Worm (Caenorhabditis elegans) whole organism, late embryonic: ENCODE measurements around the gene Y116A8C.49.

Source experiments
- C08G9.2 ChIP-seq: sonication (generic microtip); optimal IDR thresholded peaks from 2 replicates; lab custom pipeline; 2016; ENCODE audit warnings: mild to moderate bottlenecking, missing genetic modification characterization, moderate library complexity, missing compliant biosample characterization
- C38D4.7 ChIP-seq: fragments of 200-800 bp; sonication (Bioruptor generic); optimal IDR thresholded peaks from 2 replicates; lab custom pipeline; 2018; ENCODE audit warnings: mild to moderate bottlenecking, missing genetic modification characterization, moderate library complexity, missing compliant biosample characterization
- F13H6.1 ChIP-seq: sonication (generic microtip); optimal IDR thresholded peaks from 2 replicates; lab custom pipeline; 2016; ENCODE audit warnings: missing genetic modification characterization, missing compliant biosample characterization
- K02D7.2 ChIP-seq: sonication (generic microtip); optimal IDR thresholded peaks from 2 replicates; lab custom pipeline; 2017; ENCODE audit warnings: mild to moderate bottlenecking, missing genetic modification characterization, missing compliant biosample characterization
- ahr-1 ChIP-seq: sonication (generic microtip); optimal IDR thresholded peaks from 2 replicates; lab custom pipeline; 2016; ENCODE audit warnings: missing genetic modification characterization, missing compliant biosample characterization
- ama-1 ChIP-seq: fragments of 150-350 bp; optimal IDR thresholded peaks from 2 replicates; lab custom pipeline; 2014
- ceh-19 ChIP-seq: fragments of 200-800 bp; sonication (Bioruptor generic); optimal IDR thresholded peaks from 2 replicates; lab custom pipeline; 2018; ENCODE audit warnings: mild to moderate bottlenecking, missing genetic modification characterization, missing compliant biosample characterization
- ceh-2 ChIP-seq: sonication (generic microtip); optimal IDR thresholded peaks from 2 replicates; lab custom pipeline; 2016; ENCODE audit warnings: missing genotype, missing genetic modification characterization, missing compliant biosample characterization
- ceh-24 ChIP-seq: sonication (generic microtip); optimal IDR thresholded peaks from 2 replicates; lab custom pipeline; 2016; ENCODE audit warnings: mild to moderate bottlenecking, missing genetic modification characterization, missing compliant biosample characterization
- ceh-31 ChIP-seq: sonication (generic microtip); optimal IDR thresholded peaks from 2 replicates; lab custom pipeline; 2016; ENCODE audit warnings: missing genetic modification characterization, missing compliant biosample characterization
- ceh-34 ChIP-seq: sonication (generic microtip); optimal IDR thresholded peaks from 2 replicates; lab custom pipeline; 2016; ENCODE audit warnings: mild to moderate bottlenecking, missing genetic modification characterization, missing compliant biosample characterization
- ceh-45 ChIP-seq: fragments of 200-800 bp; sonication (Bioruptor generic); IDR thresholded peaks from 2 replicates; pipeline ENCODE4 v1.3.6; 2022; ENCODE audit warnings: missing genetic modification reagents, missing genetic modification characterization, missing compliant biosample characterization
- ceh-48 ChIP-seq: sonication (generic microtip); optimal IDR thresholded peaks from 2 replicates; lab custom pipeline; 2016; ENCODE audit warnings: missing genetic modification characterization, inconsistent platforms, missing compliant biosample characterization
- ceh-6 ChIP-seq: fragments of 200-800 bp; sonication (Bioruptor generic); optimal IDR thresholded peaks from 2 replicates; lab custom pipeline; 2018; ENCODE audit warnings: mild to moderate bottlenecking, missing genetic modification characterization, missing compliant biosample characterization
- che-1 ChIP-seq: sonication (generic microtip); optimal IDR thresholded peaks from 2 replicates; lab custom pipeline; 2016; ENCODE audit warnings: mild to moderate bottlenecking, missing genetic modification characterization, missing compliant biosample characterization
- dmd-4 ChIP-seq: sonication (generic microtip); optimal IDR thresholded peaks from 2 replicates; lab custom pipeline; 2016; ENCODE audit warnings: borderline replicate concordance, missing genetic modification characterization, missing compliant biosample characterization
- dve-1 ChIP-seq: sonication (generic microtip); optimal IDR thresholded peaks from 2 replicates; lab custom pipeline; 2017; ENCODE audit warnings: antibody characterized with exemption, mild to moderate bottlenecking, missing genetic modification characterization, missing compliant biosample characterization
- elt-2 ChIP-seq: sonication (generic microtip); optimal IDR thresholded peaks from 2 replicates; lab custom pipeline; 2016; ENCODE audit warnings: missing genetic modification reagents, missing genetic modification characterization, missing compliant biosample characterization
- ets-4 ChIP-seq: sonication (generic microtip); optimal IDR thresholded peaks from 2 replicates; lab custom pipeline; 2016; ENCODE audit warnings: missing genetic modification characterization, missing compliant biosample characterization
- eyg-1 ChIP-seq: sonication (generic microtip); optimal IDR thresholded peaks from 2 replicates; lab custom pipeline; 2016; ENCODE audit warnings: missing genotype, missing genetic modification characterization, missing compliant biosample characterization
- fkh-10 ChIP-seq: fragments of 150-350 bp; optimal IDR thresholded peaks from 2 replicates; lab custom pipeline; 2014; ENCODE audit warnings: missing biosample characterization, missing genetic modification reagents, missing genetic modification characterization
- gmeb-2 ChIP-seq: sonication (generic microtip); optimal IDR thresholded peaks from 2 replicates; lab custom pipeline; 2016; ENCODE audit warnings: missing genetic modification characterization, inconsistent platforms, missing compliant biosample characterization
- hlh-15 ChIP-seq: sonication (generic microtip); optimal IDR thresholded peaks from 2 replicates; lab custom pipeline; 2016; ENCODE audit warnings: missing genetic modification characterization, missing compliant biosample characterization
- hlh-30 ChIP-seq: sonication (generic microtip); optimal IDR thresholded peaks from 2 replicates; lab custom pipeline; 2017; ENCODE audit warnings: antibody characterized with exemption, missing genetic modification characterization, missing compliant biosample characterization; ENCODE audit not compliant: insufficient read depth
- hlh-8 ChIP-seq: sonication (generic microtip); optimal IDR thresholded peaks from 2 replicates; lab custom pipeline; 2016; ENCODE audit warnings: missing genotype, missing genetic modification characterization, missing compliant biosample characterization
- lin-11 ChIP-seq: fragments of 200-800 bp; sonication (Bioruptor generic); optimal IDR thresholded peaks from 2 replicates; lab custom pipeline; 2018; ENCODE audit warnings: mild to moderate bottlenecking, missing genetic modification characterization, missing compliant biosample characterization
- madf-2 ChIP-seq: sonication (generic microtip); optimal IDR thresholded peaks from 2 replicates; lab custom pipeline; 2017; ENCODE audit warnings: missing genetic modification characterization, missing compliant biosample characterization
- nfya-1 ChIP-seq: sonication (generic microtip); optimal IDR thresholded peaks from 2 replicates; lab custom pipeline; 2017; ENCODE audit warnings: missing genetic modification characterization, mild to moderate bottlenecking, missing compliant biosample characterization, antibody characterized with exemption, moderate library complexity
- nhr-11 ChIP-seq: fragments of 150-350 bp; optimal IDR thresholded peaks from 2 replicates; lab custom pipeline; 2014; ENCODE audit warnings: missing biosample characterization, missing genetic modification characterization
- nhr-232 ChIP-seq: sonication (generic microtip); optimal IDR thresholded peaks from 2 replicates; lab custom pipeline; 2016; ENCODE audit warnings: missing genetic modification characterization, missing compliant biosample characterization
- npax-4 ChIP-seq: sonication (generic microtip); optimal IDR thresholded peaks from 2 replicates; lab custom pipeline; 2016; ENCODE audit warnings: missing genetic modification characterization, missing compliant biosample characterization
- odd-2 ChIP-seq: sonication (generic microtip); optimal IDR thresholded peaks from 2 replicates; lab custom pipeline; 2017; ENCODE audit warnings: antibody characterized with exemption, mild to moderate bottlenecking, missing genetic modification characterization, missing compliant biosample characterization
- pag-3 ChIP-seq: sonication (generic microtip); optimal IDR thresholded peaks from 2 replicates; lab custom pipeline; 2016; ENCODE audit warnings: missing compliant biosample characterization, missing genetic modification characterization, borderline replicate concordance
- pat-9 ChIP-seq: fragments of 200-800 bp; sonication (Bioruptor generic); optimal IDR thresholded peaks from 2 replicates; lab custom pipeline; 2018; ENCODE audit warnings: mild to moderate bottlenecking, missing genetic modification characterization, moderate library complexity, missing compliant biosample characterization
- pha-2 ChIP-seq: sonication (generic microtip); optimal IDR thresholded peaks from 2 replicates; lab custom pipeline; 2017; ENCODE audit warnings: mild to moderate bottlenecking, missing genetic modification characterization, missing compliant biosample characterization
- pha-4 ChIP-seq: fragments of 150-350 bp; optimal IDR thresholded peaks from 2 replicates; lab custom pipeline; 2018; ENCODE audit warnings: missing biosample characterization, missing genetic modification reagents, missing genetic modification characterization
- pqm-1 ChIP-seq: sonication (generic microtip); optimal IDR thresholded peaks from 2 replicates; lab custom pipeline; 2016; ENCODE audit warnings: missing genetic modification characterization, missing compliant biosample characterization
- pros-1 ChIP-seq: fragments of 150-350 bp; optimal IDR thresholded peaks from 2 replicates; lab custom pipeline; 2014; ENCODE audit warnings: missing biosample characterization, missing genetic modification reagents, missing genetic modification characterization
- rnt-1 ChIP-seq: sonication (generic microtip); optimal IDR thresholded peaks from 2 replicates; lab custom pipeline; 2016; ENCODE audit warnings: missing genetic modification characterization, missing compliant biosample characterization
- sox-2 ChIP-seq: fragments of 200-800 bp; sonication (Bioruptor generic); IDR thresholded peaks from 2 replicates; pipeline ENCODE4 v1.3.6; 2022; ENCODE audit warnings: missing genetic modification reagents, missing genetic modification characterization, missing compliant biosample characterization
- sox-4 ChIP-seq: sonication (generic microtip); optimal IDR thresholded peaks from 2 replicates; lab custom pipeline; 2017; ENCODE audit warnings: mild to moderate bottlenecking, missing genetic modification characterization, inconsistent platforms, missing compliant biosample characterization
- syd-9 ChIP-seq: sonication (generic microtip); optimal IDR thresholded peaks from 2 replicates; lab custom pipeline; 2016; ENCODE audit warnings: mild to moderate bottlenecking, missing genetic modification characterization, moderate library complexity, missing compliant biosample characterization
- ttx-3 ChIP-seq: sonication (generic microtip); optimal IDR thresholded peaks from 2 replicates; lab custom pipeline; 2016; ENCODE audit warnings: missing genetic modification reagents, missing genetic modification characterization, missing compliant biosample characterization
- unc-3 ChIP-seq, 2 experiments: fragments of 200-800 bp in 1 of 2; sonication (Bioruptor generic) in 1 of 2; sonication (generic microtip) in 1 of 2; conservative IDR thresholded peaks in 1 of 2; optimal IDR thresholded peaks in 1 of 2; 2 replicates each; pipeline versions ENCODE4 v1.3.6 to Lab custom; 2016 to 2022; ENCODE audit warnings: missing compliant biosample characterization in 2 of 2, missing genetic modification characterization in 2 of 2, missing genetic modification reagents in 1 of 2
- unc-42 ChIP-seq: sonication (generic microtip); optimal IDR thresholded peaks from 2 replicates; lab custom pipeline; 2016; ENCODE audit warnings: missing genotype, missing genetic modification characterization, missing compliant biosample characterization
- unc-55 ChIP-seq: sonication (generic microtip); optimal IDR thresholded peaks from 2 replicates; lab custom pipeline; 2017; ENCODE audit warnings: missing biosample characterization, missing genetic modification reagents, missing genetic modification characterization
- unc-86 ChIP-seq: sonication (generic microtip); optimal IDR thresholded peaks from 2 replicates; lab custom pipeline; 2016; ENCODE audit warnings: missing genetic modification characterization, missing compliant biosample characterization
- zip-5 ChIP-seq: sonication (generic microtip); optimal IDR thresholded peaks from 2 replicates; lab custom pipeline; 2016; ENCODE audit warnings: missing genetic modification characterization, missing compliant biosample characterization
- ztf-16 ChIP-seq: sonication (generic microtip); optimal IDR thresholded peaks from 2 replicates; lab custom pipeline; 2017; ENCODE audit warnings: missing genetic modification characterization, missing compliant biosample characterization

The Y116A8C.49 gene

DNA sequence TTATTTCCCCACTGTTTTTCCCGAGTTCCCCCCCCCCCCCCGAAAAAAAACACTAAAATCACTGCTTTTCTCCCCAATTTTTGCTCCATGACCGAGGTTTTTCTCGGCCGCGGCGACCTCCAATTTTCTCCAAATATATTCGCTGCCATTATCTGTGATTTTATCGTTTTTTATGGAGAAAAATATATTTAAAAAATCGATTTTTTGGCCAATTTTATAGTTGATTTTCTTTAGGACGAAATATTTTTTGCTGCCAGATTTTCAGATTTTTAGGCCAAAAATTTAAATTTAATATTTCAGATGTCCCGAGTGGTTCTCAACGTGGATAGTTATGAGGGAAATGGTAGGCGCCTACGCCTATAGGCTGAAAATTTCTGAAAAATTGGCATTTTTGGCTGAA, 18.8 kb upstream of the Y116A8C.49 start, which contains the start of gene rad-54.B:
TSS of gene rad-54.B (plus strand) at position 301 of the 400 bp plus-strand sequence.
- no peak for TF ChIP-seq ceh-34 (tag; lab: Kevin White, UChicago)
- TF ChIP-seq dmd-4 (tag; lab: Kevin White, UChicago), result no peak
- TF ChIP-seq pqm-1 (tag; lab: Kevin White, UChicago), result no peak
- TF ChIP-seq unc-3 (GFP tag; conservative IDR thresholded peaks at IDR 0.05; lab: Robert Waterston, UW), result no peak
- TF ChIP-seq unc-3 (tag; optimal IDR thresholded peaks at IDR 0.05; lab: Kevin White, UChicago), result no peak
- no peak for TF ChIP-seq pha-4 (tag; lab: Kevin White, UChicago)

DNA sequence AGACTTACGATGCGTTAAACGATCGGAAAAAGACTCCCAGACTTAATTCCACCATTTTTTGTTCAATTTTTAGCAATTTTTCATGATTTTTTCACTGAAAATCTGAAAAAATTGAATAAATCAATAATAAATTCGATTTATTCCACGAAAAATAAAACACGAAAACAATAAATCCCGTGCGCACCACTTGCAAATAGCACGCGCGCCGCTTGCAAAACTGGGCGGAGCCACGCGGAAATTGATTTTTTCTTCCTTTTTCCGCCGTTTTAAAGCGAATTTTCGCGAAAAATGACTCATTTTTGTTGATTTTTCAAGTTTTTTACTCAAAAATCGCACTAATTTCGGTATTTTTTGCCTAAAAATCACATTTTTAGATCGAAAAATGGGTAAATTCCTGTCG, 15.8 kb upstream of the Y116A8C.49 start, which contains the start of the genes Y116A8C.9 and arf-6:
TSS of gene Y116A8C.9 (minus strand) at position 55 of the 400 bp plus-strand sequence.
TSS of gene arf-6 (plus strand) at position 375 of the 400 bp plus-strand sequence.
- TF ChIP-seq ets-4 (tag; lab: Kevin White, UChicago) (no peak), hlh-30 (tag; lab: Kevin White, UChicago) (peak; percentile 48), pqm-1 (tag; lab: Kevin White, UChicago) (no peak), nhr-11 (tag; lab: Kevin White, UChicago) (no peak), hlh-8 (tag; lab: Kevin White, UChicago) (peak; percentile 22), che-1 (tag; lab: Kevin White, UChicago) (peak; percentile 29), unc-86 (tag; lab: Kevin White, UChicago) (peak; percentile 69), pros-1 (tag; lab: Kevin White, UChicago) (no peak), ama-1 (lab: Kevin White, UChicago) (no peak), pat-9 (tag; lab: Kevin White, UChicago) (peak; percentile 53), nhr-232 (tag; lab: Kevin White, UChicago) (no peak), ceh-45 (GFP tag; lab: Robert Waterston, UW) (no peak), ahr-1 (tag; lab: Kevin White, UChicago) (peak; percentile 62), sox-4 (tag; lab: Kevin White, UChicago) (peak; percentile 68), F13H6.1 (peak; percentile 35), elt-2 (tag; lab: Kevin White, UChicago) (peak; percentile 75), ceh-24 (tag; lab: Kevin White, UChicago) (no peak), unc-42 (tag; lab: Kevin White, UChicago) (peak; percentile 58), unc-3 (GFP tag; conservative IDR thresholded peaks at IDR 0.05; lab: Robert Waterston, UW) (no peak), unc-3 (tag; optimal IDR thresholded peaks at IDR 0.05; lab: Kevin White, UChicago) (peak; percentile 53), rnt-1 (tag; lab: Kevin White, UChicago) (peak; percentile 24), C08G9.2 (tag; lab: Kevin White, UChicago) (peak; percentile 22), dve-1 (tag; lab: Kevin White, UChicago) (no peak), pha-2 (tag; lab: Kevin White, UChicago) (no peak), pag-3 (tag; lab: Kevin White, UChicago) (no peak), lin-11 (tag; lab: Kevin White, UChicago) (no peak), ttx-3 (tag; lab: Kevin White, UChicago) (peak; percentile 68), nfya-1 (tag; lab: Kevin White, UChicago) (peak; percentile 55), K02D7.2 (peak; percentile 54), npax-4 (tag; lab: Kevin White, UChicago) (peak; percentile 6), syd-9 (tag; lab: Kevin White, UChicago) (peak; percentile 18), zip-5 (tag; lab: Kevin White, UChicago) (peak; percentile 43), sox-2 (GFP tag; lab: Robert Waterston, UW) (no peak), ceh-19 (GFP tag; lab: Kevin White, UChicago) (peak; percentile 68), odd-2 (tag; lab: Kevin White, UChicago) (no peak), ceh-34 (tag; lab: Kevin White, UChicago) (peak; percentile 59), C38D4.7 (GFP tag; lab: Kevin White, UChicago) (peak; percentile 62), ceh-31 (tag; lab: Kevin White, UChicago) (peak; percentile 61), gmeb-2 (tag; lab: Kevin White, UChicago) (peak; percentile 56), dmd-4 (tag; lab: Kevin White, UChicago) (peak; percentile 18), unc-55 (no peak), pha-4 (tag; lab: Kevin White, UChicago) (no peak), hlh-15 (peak; percentile 46), ztf-16 (tag; lab: Kevin White, UChicago) (peak; percentile 54), ceh-48 (tag; lab: Kevin White, UChicago) (peak; percentile 92), fkh-10 (GFP tag; lab: Kevin White, UChicago) (no peak), madf-2 (tag; lab: Kevin White, UChicago) (peak; percentile 27), eyg-1 (tag; lab: Kevin White, UChicago) (no peak), ceh-2 (tag; lab: Kevin White, UChicago) (peak; percentile 56), ceh-6 (GFP tag; lab: Kevin White, UChicago) (no peak)
